Fruit fly (Drosophila melanogaster): Measurements from ENCODE around the gene crp.

The crp gene

dm6 chr2L:16251598-16252131, 35.9 kb downstream of the crp start, which contains the start of gene CG46309:
Gene CG46309 (minus strand): TSS chr2L:16251788.
- TF ChIP-seq CG15710 (tag; optimal IDR thresholded peaks at IDR 0.05) (no peak), CG8159 (tag; optimal IDR thresholded peaks at IDR 0.05) (no peak), EcR (GFP tag; optimal IDR thresholded peaks at IDR 0.05) (no peak), CG9948 (tag; optimal IDR thresholded peaks at IDR 0.05) (no peak), CG10348 (GFP tag; IDR thresholded peaks at IDR 0.05) (no peak), CG4496 (GFP tag; IDR thresholded peaks at IDR 0.05) (no peak), CG32121 (GFP tag; IDR thresholded peaks at IDR 0.05) (no peak), fd96Ca (GFP tag; IDR thresholded peaks at IDR 0.05) (no peak), rn (GFP tag; IDR thresholded peaks at IDR 0.05) (no peak), CG34367 (tag; optimal IDR thresholded peaks at IDR 0.05) (no peak), Pif1A (GFP tag; optimal IDR thresholded peaks at IDR 0.05) (peak; percentile 34), CG17806 (tag; optimal IDR thresholded peaks at IDR 0.05) (peak; percentile 41), CG8301 (tag; optimal IDR thresholded peaks at IDR 0.05) (peak; percentile 31), Pif1B (GFP tag; optimal IDR thresholded peaks at IDR 0.05) (no peak), gl (tag; optimal IDR thresholded peaks at IDR 0.05) (no peak), CG13204 (GFP tag; optimal IDR thresholded peaks at IDR 0.05) (no peak), Snoo (tag; optimal IDR thresholded peaks at IDR 0.05) (peak; percentile 1), CG12605 (GFP tag; IDR thresholded peaks at IDR 0.05) (no peak), CG14655 (GFP tag; optimal IDR thresholded peaks at IDR 0.05) (no peak), D1 (tag; optimal IDR thresholded peaks at IDR 0.05) (no peak), Ets98B (GFP tag; IDR thresholded peaks at IDR 0.05) (no peak)

- no peak for TF ChIP-seq CG12605 (GFP tag; IDR thresholded peaks at IDR 0.05)
- no peak for TF ChIP-seq EcR (GFP tag; optimal IDR thresholded peaks at IDR 0.05)
- no peak for TF ChIP-seq rn (GFP tag; IDR thresholded peaks at IDR 0.05)
- no peak for TF ChIP-seq Pif1B (GFP tag; optimal IDR thresholded peaks at IDR 0.05)
- TF ChIP-seq CG34367 (tag; optimal IDR thresholded peaks at IDR 0.05): no peak
- TF ChIP-seq CG9948 (tag; optimal IDR thresholded peaks at IDR 0.05): no peak
- TF ChIP-seq CG8159 (tag; optimal IDR thresholded peaks at IDR 0.05): no peak
- TF ChIP-seq CG13204 (GFP tag; optimal IDR thresholded peaks at IDR 0.05): no peak
- TF ChIP-seq CG14655 (GFP tag; optimal IDR thresholded peaks at IDR 0.05): no peak
- TF ChIP-seq CG10348 (GFP tag; IDR thresholded peaks at IDR 0.05): no peak
- TF ChIP-seq Snoo (tag; optimal IDR thresholded peaks at IDR 0.05): no peak
- TF ChIP-seq CG4496 (GFP tag; IDR thresholded peaks at IDR 0.05): no peak
- no peak for TF ChIP-seq fd96Ca (GFP tag; IDR thresholded peaks at IDR 0.05)
These were observed 45.9 kb downstream of the crp start, which contains the start of gene CG42818 for dm6 chr2L:16241639-16242038. Gene CG42818 (plus strand): TSS chr2L:16241939.

- TF ChIP-seq CG13204 (GFP tag; optimal IDR thresholded peaks at IDR 0.05): no peak
- TF ChIP-seq Pif1A (GFP tag; optimal IDR thresholded peaks at IDR 0.05): no peak
- no peak for TF ChIP-seq CG15710 (tag; optimal IDR thresholded peaks at IDR 0.05)
- TF ChIP-seq D1 (tag; optimal IDR thresholded peaks at IDR 0.05): no peak
- TF ChIP-seq CG8159 (tag; optimal IDR thresholded peaks at IDR 0.05): no peak
- TF ChIP-seq CG34367 (tag; optimal IDR thresholded peaks at IDR 0.05): no peak
- TF ChIP-seq rn (GFP tag; IDR thresholded peaks at IDR 0.05): no peak
- no peak for TF ChIP-seq CG9948 (tag; optimal IDR thresholded peaks at IDR 0.05)
- no peak for TF ChIP-seq EcR (GFP tag; optimal IDR thresholded peaks at IDR 0.05)
These were observed 52.7 kb downstream of the crp start for dm6 chr2L:16234817-16235216.

- TF ChIP-seq CG12605 (GFP tag; IDR thresholded peaks at IDR 0.05): peak; percentile 27; the same call in 1 of the 2 replicates
- no peak for TF ChIP-seq rn (GFP tag; IDR thresholded peaks at IDR 0.05)
These were observed 56.3 kb downstream of the crp start, which contains the start of gene Ca-Ma2d for dm6 chr2L:16231265-16231664. Gene Ca-Ma2d (plus strand): TSS chr2L:16231475.

dm6 chr2L:16223981-16224380, 63.5 kb downstream of the crp start:
- TF ChIP-seq CG10348 (GFP tag; IDR thresholded peaks at IDR 0.05): no peak
- TF ChIP-seq Pif1B (GFP tag; optimal IDR thresholded peaks at IDR 0.05): no peak
- no peak for TF ChIP-seq EcR (GFP tag; optimal IDR thresholded peaks at IDR 0.05)
- no peak for TF ChIP-seq Ets98B (GFP tag; IDR thresholded peaks at IDR 0.05)
- TF ChIP-seq CG14655 (GFP tag; optimal IDR thresholded peaks at IDR 0.05): no peak
- no peak for TF ChIP-seq rn (GFP tag; IDR thresholded peaks at IDR 0.05)
- no peak for TF ChIP-seq CG8159 (tag; optimal IDR thresholded peaks at IDR 0.05)

- TF ChIP-seq CG10348 (GFP tag; IDR thresholded peaks at IDR 0.05): no peak
- no peak for TF ChIP-seq CG17806 (tag; optimal IDR thresholded peaks at IDR 0.05)
- TF ChIP-seq CG34367 (tag; optimal IDR thresholded peaks at IDR 0.05): no peak
- TF ChIP-seq CG9948 (tag; optimal IDR thresholded peaks at IDR 0.05): no peak
- no peak for TF ChIP-seq CG15710 (tag; optimal IDR thresholded peaks at IDR 0.05)
- TF ChIP-seq CG13204 (GFP tag; optimal IDR thresholded peaks at IDR 0.05): no peak
- no peak for TF ChIP-seq CG12605 (GFP tag; IDR thresholded peaks at IDR 0.05)
- TF ChIP-seq CG14655 (GFP tag; optimal IDR thresholded peaks at IDR 0.05): no peak
- no peak for TF ChIP-seq rn (GFP tag; IDR thresholded peaks at IDR 0.05)
These were observed 71.2 kb downstream of the crp start for dm6 chr2L:16216298-16216697.

All from whole organism, pupa.